Worm (Caenorhabditis elegans) whole organism, L4 larva: ENCODE data around the gene che-7.

Experiments used
- D1046.2 ChIP-seq: fragments of 200-800 bp; sonication (Bioruptor generic); IDR thresholded peaks from 2 replicates; pipeline ENCODE4 v1.3.6; 2022; ENCODE audit warnings: missing genetic modification characterization, missing compliant biosample characterization
- F10B5.3 ChIP-seq: sonication (generic microtip); optimal IDR thresholded peaks from 2 replicates; lab custom pipeline; 2016; ENCODE audit warnings: mild to moderate bottlenecking, missing genetic modification characterization, missing compliant biosample characterization
- F44E2.7 ChIP-seq: fragments of 200-800 bp; sonication (Bioruptor generic); IDR thresholded peaks from 2 replicates; pipeline ENCODE4 v2.1.2; 2022; ENCODE audit warnings: missing genetic modification characterization, missing compliant biosample characterization
- F49E8.2 ChIP-seq: sonication (generic microtip); optimal IDR thresholded peaks from 2 replicates; lab custom pipeline; 2016; ENCODE audit warnings: missing compliant biosample characterization, mild to moderate bottlenecking, missing genetic modification characterization, borderline replicate concordance
- T20F7.1 ChIP-seq: fragments of 200-800 bp; sonication (Bioruptor generic); optimal IDR thresholded peaks from 2 replicates; lab custom pipeline; 2018; ENCODE audit warnings: mild to moderate bottlenecking, missing genetic modification characterization, missing compliant biosample characterization
- ZK337.2 ChIP-seq: fragments of 200-800 bp; sonication (Bioruptor generic); IDR thresholded peaks from 2 replicates; pipeline ENCODE4 v1.3.6; 2022; ENCODE audit warnings: missing genetic modification reagents, missing genetic modification characterization, missing compliant biosample characterization
- aha-1 ChIP-seq: fragments of 150-350 bp; peaks from one replicate; lab custom pipeline; 2014; ENCODE audit warnings: missing biosample characterization, missing genetic modification characterization
- ceh-28 ChIP-seq: fragments of 150-350 bp; optimal IDR thresholded peaks from 2 replicates; lab custom pipeline; 2014; ENCODE audit warnings: missing biosample characterization, missing genetic modification reagents, missing genetic modification characterization
- ctbp-1 ChIP-seq: fragments of 200-800 bp; sonication (Bioruptor generic); IDR thresholded peaks from 2 replicates; pipeline ENCODE4 v1.3.6; 2022; ENCODE audit warnings: missing genetic modification reagents, missing genetic modification characterization, missing compliant biosample characterization
- daf-16 ChIP-seq, 3 experiments: sonication (generic microtip); optimal IDR thresholded peaks; 2 replicates each; lab custom pipeline; 2016 to 2017; ENCODE audit warnings: missing genetic modification characterization in 3 of 3, missing genetic modification reagents in 3 of 3, mild to moderate bottlenecking in 2 of 3, missing compliant biosample characterization in 2 of 3, missing biosample characterization in 1 of 3, moderate library complexity in 1 of 3
- dpl-1 ChIP-seq: fragments of 150-350 bp; optimal IDR thresholded peaks from 2 replicates; lab custom pipeline; 2014; ENCODE audit warnings: missing biosample characterization, missing genetic modification reagents, missing genetic modification characterization
- fkh-10 ChIP-seq: fragments of 150-350 bp; optimal IDR thresholded peaks from 2 replicates; lab custom pipeline; 2014; ENCODE audit warnings: missing biosample characterization, missing genetic modification reagents, missing genetic modification characterization
- hlh-30 ChIP-seq: sonication (generic microtip); optimal IDR thresholded peaks from 2 replicates; lab custom pipeline; 2017; ENCODE audit warnings: antibody characterized with exemption, mild to moderate bottlenecking, missing genetic modification characterization, missing compliant biosample characterization; ENCODE audit not compliant: insufficient read depth
- hmg-1.1 ChIP-seq: fragments of 200-800 bp; sonication (Bioruptor generic); IDR thresholded peaks from 2 replicates; pipeline ENCODE4 v1.3.6; 2022; ENCODE audit warnings: missing genetic modification reagents, missing genetic modification characterization, missing compliant biosample characterization
- lim-7 ChIP-seq: fragments of 200-800 bp; sonication (Bioruptor generic); IDR thresholded peaks from 2 replicates; pipeline ENCODE4 v1.3.6; 2022; ENCODE audit warnings: missing genetic modification characterization, missing compliant biosample characterization
- lin-13 ChIP-seq: fragments of 150-350 bp; optimal IDR thresholded peaks from 2 replicates; lab custom pipeline; 2014; ENCODE audit warnings: missing biosample characterization, missing genetic modification reagents, missing genetic modification characterization
- lin-29 ChIP-seq: fragments of 200-800 bp; sonication (Bioruptor generic); IDR thresholded peaks from 2 replicates; pipeline ENCODE4 v1.3.6; 2022; ENCODE audit warnings: missing genetic modification reagents, missing genetic modification characterization, missing compliant biosample characterization
- lin-39 ChIP-seq: fragments of 150-350 bp; optimal IDR thresholded peaks from 2 replicates; lab custom pipeline; 2014; ENCODE audit warnings: missing biosample characterization, missing genetic modification reagents, missing genetic modification characterization
- lsy-2 ChIP-seq, 2 experiments: fragments of 150-350 bp in 1 of 2; sonication (generic microtip) in 1 of 2; optimal IDR thresholded peaks; 2 replicates each; lab custom pipeline; 2014 to 2017; ENCODE audit warnings: missing biosample characterization in 2 of 2, missing genetic modification characterization in 2 of 2
- mdl-1 ChIP-seq, 2 experiments: fragments of 150-350 bp in 1 of 2; sonication (generic microtip) in 1 of 2; optimal IDR thresholded peaks; 2 replicates each; lab custom pipeline; 2014 to 2017; ENCODE audit warnings: missing biosample characterization in 2 of 2, missing genetic modification characterization in 2 of 2
- mep-1 ChIP-seq: fragments of 150-350 bp; sonication (generic microtip); optimal IDR thresholded peaks from 3 replicates; lab custom pipeline; 2014; ENCODE audit warnings: missing biosample characterization, missing genetic modification characterization
- nhr-11 ChIP-seq: fragments of 150-350 bp; optimal IDR thresholded peaks from 2 replicates; lab custom pipeline; 2014; ENCODE audit warnings: missing biosample characterization, missing genetic modification characterization
- nhr-111 ChIP-seq: fragments of 200-800 bp; sonication (Bioruptor generic); optimal IDR thresholded peaks from 2 replicates; lab custom pipeline; 2018; ENCODE audit warnings: mild to moderate bottlenecking, missing genetic modification characterization, missing compliant biosample characterization
- nhr-237 ChIP-seq: sonication (generic microtip); optimal IDR thresholded peaks from 2 replicates; lab custom pipeline; 2017; ENCODE audit warnings: missing biosample characterization, missing genetic modification characterization
- nhr-28 ChIP-seq: fragments of 150-350 bp; optimal IDR thresholded peaks from 2 replicates; lab custom pipeline; 2014; ENCODE audit warnings: missing biosample characterization, missing genetic modification characterization
- nhr-42 ChIP-seq: fragments of 200-800 bp; sonication (Bioruptor generic); IDR thresholded peaks from 2 replicates; pipeline ENCODE4 v1.3.6; 2022; ENCODE audit warnings: missing genetic modification characterization, missing compliant biosample characterization
- nhr-6 ChIP-seq: fragments of 150-350 bp; optimal IDR thresholded peaks from 2 replicates; lab custom pipeline; 2014; ENCODE audit warnings: missing biosample characterization, missing genetic modification characterization
- php-3 ChIP-seq: fragments of 200-800 bp; sonication (Bioruptor generic); IDR thresholded peaks from 2 replicates; pipeline ENCODE4 v1.3.6; 2022; ENCODE audit warnings: missing genetic modification reagents, missing genetic modification characterization, missing compliant biosample characterization
- pqm-1 ChIP-seq: sonication (generic microtip); optimal IDR thresholded peaks from 2 replicates; lab custom pipeline; 2017; ENCODE audit warnings: missing biosample characterization, missing genetic modification characterization
- skn-1 ChIP-seq: fragments of 150-350 bp; optimal IDR thresholded peaks from 2 replicates; lab custom pipeline; 2014; ENCODE audit warnings: missing biosample characterization, missing genetic modification characterization
- spr-3 ChIP-seq: fragments of 200-800 bp; sonication (Bioruptor generic); optimal IDR thresholded peaks from 2 replicates; lab custom pipeline; 2018; ENCODE audit warnings: mild to moderate bottlenecking, missing genetic modification characterization, missing compliant biosample characterization
- unc-62 ChIP-seq, 3 experiments: fragments of 150-350 bp in 1 of 3; sonication (generic microtip); optimal IDR thresholded peaks in 2 of 3; peaks in 1 of 3; 1 replicate in 1 of 3; 2 replicates in 2 of 3; lab custom pipeline; 2014 to 2017; ENCODE audit warnings: missing biosample characterization in 3 of 3, missing genetic modification characterization in 3 of 3, missing genetic modification reagents in 3 of 3, missing genotype in 1 of 3
- zag-1 ChIP-seq: fragments of 150-350 bp; optimal IDR thresholded peaks from 2 replicates; lab custom pipeline; 2014; ENCODE audit warnings: missing biosample characterization, missing genetic modification characterization
- ztf-11 ChIP-seq: fragments of 150-350 bp; optimal IDR thresholded peaks from 2 replicates; lab custom pipeline; 2014; ENCODE audit warnings: missing biosample characterization, missing genetic modification characterization

che-7 gene

ce11 chrV:7943568-7943967, 25.4 kb downstream of the che-7 start, which contains the start of gene Y97E10B.1:
Gene Y97E10B.1 (plus strand): TSS chrV:7943868.
- TF ChIP-seq skn-1 (no peak), php-3 (GFP tag; lab: Robert Waterston, UW) (no peak), aha-1 (tag; lab: Kevin White, UChicago) (peak; percentile 66)

- TF ChIP-seq ceh-28 (tag; lab: Kevin White, UChicago): no peak
- TF ChIP-seq unc-62 (GFP tag; optimal IDR thresholded peaks at IDR 0.05 in 1 of 2; lab: Kevin White, UChicago): peak in 1 of 2 experiments; percentile 87
- TF ChIP-seq unc-62 (tag; optimal IDR thresholded peaks at IDR 0.05; lab: Kevin White, UChicago): no peak
Measured at ce11 chrV:7940299-7940698, 28.7 kb downstream of the che-7 start, which contains the start of gene srt-53. Gene srt-53 (minus strand): TSS chrV:7940399.

DNA sequence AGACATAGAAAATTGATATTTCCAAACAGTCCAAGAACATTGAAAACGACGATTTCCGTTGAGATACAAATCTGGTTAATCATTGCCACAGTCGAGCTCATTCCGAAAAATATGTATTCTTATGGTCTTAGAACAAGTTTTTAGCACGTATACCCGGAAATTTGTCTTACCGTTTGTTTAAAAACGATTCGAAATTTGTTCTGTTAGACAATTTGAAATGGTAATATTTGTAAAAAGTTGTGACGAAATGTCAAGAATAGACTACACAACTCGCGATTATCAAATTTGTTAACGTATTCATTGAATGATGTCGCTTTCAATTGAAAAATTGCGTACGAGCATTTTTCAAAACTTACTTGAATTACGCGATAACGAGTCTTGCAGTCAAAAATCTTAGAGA, 31.9 kb downstream of the che-7 start, which contains the start of gene srsx-3:
Gene srsx-3, minus strand, starts transcription at position 101 of the 400 bp plus-strand sequence.
- TF ChIP-seq nhr-42 (GFP tag; lab: Robert Waterston, UW) (no peak), F10B5.3 (no peak), unc-62 (GFP tag; optimal IDR thresholded peaks at IDR 0.05 in 1 of 2; lab: Kevin White, UChicago) (peak in 1 of 2 experiments; percentile 34), unc-62 (tag; optimal IDR thresholded peaks at IDR 0.05; lab: Kevin White, UChicago) (no peak)

DNA sequence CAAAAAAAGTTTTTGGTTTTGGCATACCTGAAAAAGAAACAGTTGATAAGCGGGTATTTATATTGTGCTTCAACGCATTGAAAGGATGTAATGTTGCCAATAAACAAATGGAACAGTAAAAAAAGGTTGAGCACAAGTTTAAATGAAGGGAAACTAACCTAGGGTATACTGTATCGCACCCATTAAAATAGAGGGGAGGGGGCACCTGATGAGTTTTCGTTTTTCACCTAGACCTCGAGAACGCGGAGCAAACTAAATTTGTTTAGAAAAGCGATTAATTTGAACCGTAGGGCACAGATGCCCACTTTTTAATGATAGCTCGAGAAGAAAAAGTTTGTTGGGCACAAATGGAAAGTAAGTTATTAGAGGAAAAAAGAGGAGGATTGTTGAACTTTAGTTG, 36.0 kb downstream of the che-7 start, which contains the start of gene ncx-10:
Gene ncx-10, minus strand, starts transcription at position 101 of the 400 bp plus-strand sequence.
- TF ChIP-seq hmg-1.1 (GFP tag; lab: Robert Waterston, UW) (no peak), php-3 (GFP tag; lab: Robert Waterston, UW) (no peak)
- TF ChIP-seq, all 104 proteins: peak for 0

ce11 chrV:7928660-7929059, 40.3 kb downstream of the che-7 start, which contains the start of gene srsx-5:
Gene srsx-5 (plus strand): TSS chrV:7928960.
- TF ChIP-seq lin-13 (GFP tag; lab: Kevin White, UChicago): no peak
- TF ChIP-seq lsy-2 (tag; optimal IDR thresholded peaks at IDR 0.05; lab: Kevin White, UChicago): no peak
- no peak for TF ChIP-seq nhr-111 (GFP tag; lab: Kevin White, UChicago)
- no peak for TF ChIP-seq hmg-1.1 (GFP tag; lab: Robert Waterston, UW)
- no peak for TF ChIP-seq F44E2.7 (GFP tag; lab: Robert Waterston, UW)
- TF ChIP-seq lin-39 (tag; lab: Kevin White, UChicago): no peak
- TF ChIP-seq hlh-30 (tag; lab: Kevin White, UChicago): no peak
- TF ChIP-seq mep-1: no peak
- TF ChIP-seq nhr-237 (tag; lab: Kevin White, UChicago): no peak
- TF ChIP-seq nhr-6: no peak
- TF ChIP-seq nhr-42 (GFP tag; lab: Robert Waterston, UW): no peak
- no peak for TF ChIP-seq skn-1
- no peak for TF ChIP-seq zag-1 (tag; lab: Kevin White, UChicago)
- no peak for TF ChIP-seq mdl-1 (tag; optimal IDR thresholded peaks at IDR 0.05; lab: Kevin White, UChicago)
- no peak for TF ChIP-seq F10B5.3
- TF ChIP-seq php-3 (GFP tag; lab: Robert Waterston, UW): no peak
- no peak for TF ChIP-seq dpl-1

DNA sequence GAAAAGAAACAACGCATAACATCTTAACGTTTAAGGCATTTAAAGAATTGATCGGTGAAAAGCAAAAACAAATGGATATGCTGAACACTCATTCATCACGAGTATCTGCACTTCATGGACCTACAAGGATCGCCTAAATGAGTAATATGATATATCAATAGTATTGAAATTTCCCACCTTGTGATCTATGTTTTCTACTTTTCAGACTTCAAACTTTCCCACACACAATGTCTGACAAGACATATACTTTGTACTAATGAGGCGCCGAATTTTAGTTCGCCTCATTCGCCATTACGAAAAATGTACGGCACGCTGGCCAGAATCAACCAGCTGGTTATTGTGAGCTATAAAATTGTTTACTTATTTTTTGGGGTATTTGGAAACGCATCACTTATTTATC, 42.2 kb downstream of the che-7 start, which contains the start of gene srsx-6:
Gene srsx-6, plus strand, starts transcription at position 301 of the 400 bp plus-strand sequence.
- TF ChIP-seq fkh-10 (no peak), mdl-1 (tag; optimal IDR thresholded peaks at IDR 0.05; lab: Kevin White, UChicago) (no peak), F10B5.3 (no peak), ZK337.2 (GFP tag; lab: Robert Waterston, UW) (no peak), F49E8.2 (tag; lab: Kevin White, UChicago) (no peak), daf-16 (GFP tag; optimal IDR thresholded peaks at IDR 0.05; lab: Kevin White, UChicago) (no peak), daf-16 (tag; optimal IDR thresholded peaks at IDR 0.05; lab: Kevin White, UChicago) (no peak), ctbp-1 (no peak), lin-39 (tag; lab: Kevin White, UChicago) (no peak), ztf-11 (tag; lab: Kevin White, UChicago) (no peak), pqm-1 (tag; lab: Kevin White, UChicago) (no peak), lim-7 (GFP tag; lab: Robert Waterston, UW) (no peak), nhr-28 (tag; lab: Kevin White, UChicago) (no peak), T20F7.1 (GFP tag; lab: Kevin White, UChicago) (no peak), spr-3 (GFP tag; lab: Kevin White, UChicago) (no peak), nhr-11 (no peak), D1046.2 (GFP tag; lab: Robert Waterston, UW) (no peak), lin-29 (GFP tag; lab: Robert Waterston, UW) (no peak)
- TF ChIP-seq, all 104 proteins: peak for 0
